Worm (Caenorhabditis elegans): ENCODE measurements around the gene cav-2.

Gene cav-2

ce11 chrV:13598370-13598769 is 41.5 kb downstream of the cav-2 start:
- TF ChIP-seq dao-5 (tag; optimal IDR thresholded peaks at IDR 0.05) (no peak), W03F9.2 (tag; optimal IDR thresholded peaks at IDR 0.05) (no peak), him-1 (tag; optimal IDR thresholded peaks at IDR 0.05) (no peak)

- no peak for TF ChIP-seq him-1 (tag; optimal IDR thresholded peaks at IDR 0.05)
- no peak for TF ChIP-seq W03F9.2 (tag; optimal IDR thresholded peaks at IDR 0.05)
- TF ChIP-seq dao-5 (tag; optimal IDR thresholded peaks at IDR 0.05): no peak
Observed at ce11 chrV:13600882-13601281, 44.0 kb downstream of the cav-2 start, which contains the start of gene rdy-2. rdy-2 (minus strand) TSS chrV:13600982.

ce11 chrV:13606651-13607242 is 49.8 kb downstream of the cav-2 start, which contains the start of gene fmo-4:
fmo-4 (minus strand) TSS chrV:13606701.
- TF ChIP-seq W03F9.2 (tag; optimal IDR thresholded peaks at IDR 0.05) (no peak), dao-5 (tag; optimal IDR thresholded peaks at IDR 0.05) (no peak), him-1 (tag; optimal IDR thresholded peaks at IDR 0.05) (no peak)

DNA sequence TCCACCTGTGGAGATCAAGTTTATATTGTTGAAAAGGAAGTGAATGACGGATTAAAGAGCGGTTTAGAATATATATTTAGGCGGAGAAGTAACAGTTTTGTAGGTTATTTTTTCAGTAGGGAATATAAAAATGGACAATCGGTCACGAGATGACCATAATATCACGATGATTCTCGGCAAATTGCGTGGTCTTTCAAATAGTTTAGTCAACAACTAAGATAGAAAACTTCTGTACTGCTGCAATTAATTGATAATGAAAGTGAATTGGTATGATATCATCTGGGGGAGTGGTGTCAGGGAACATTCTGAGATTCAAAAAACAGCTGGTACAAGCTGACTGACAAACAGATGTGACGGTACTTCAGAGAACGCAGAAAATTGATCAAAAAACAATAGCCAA is 51.6 kb downstream of the cav-2 start:
- no peak for TF ChIP-seq dao-5 (tag; optimal IDR thresholded peaks at IDR 0.05)
- TF ChIP-seq W03F9.2 (tag; optimal IDR thresholded peaks at IDR 0.05): no peak
- TF ChIP-seq him-1 (tag; optimal IDR thresholded peaks at IDR 0.05): no peak

All from whole organism, L4/young adult.